2 worm cellular contexts compared by ENCODE assay signal in genomic region chrIV:14480565-14480964, ce11.
TF ChIP-seq lines count a peak whose summit lies in the region.

No protein-coding gene starts in this region.

TF ChIP-seq in whole organism, L4 larva, 104 proteins besides CTCF, POLR2A, EP300 and RAD21:
- peak; percentile 57; the same call in 1 of the 2 replicates for TF ChIP-seq snpc-1.2 (GFP tag; IDR thresholded peaks at IDR 0.05; lab: Robert Waterston, UW)

TF ChIP-seq in whole organism, young adult, 124 proteins besides CTCF, POLR2A, EP300 and RAD21:
- TF ChIP-seq cebp-2 (GFP tag; IDR thresholded peaks at IDR 0.05; lab: Robert Waterston, UW) (0 out of 2 replicates have a peak, but pooled peaks have one; percentile 43), hsf-1 (GFP tag; IDR thresholded peaks at IDR 0.05; lab: Robert Waterston, UW) (peak; percentile 95), pbrm-1 (GFP tag; IDR thresholded peaks at IDR 0.05; lab: Robert Waterston, UW) (0 out of 2 replicates have a peak, but pooled peaks have one; percentile 25), dox-1 (GFP tag; IDR thresholded peaks at IDR 0.05; lab: Robert Waterston, UW) (peak; percentile 61)
